Fruit fly (Drosophila melanogaster): ENCODE results near the gene CG10514.

dm6 chr3R:25235362-25235761, 44.3 kb downstream of the CG10514 start, which contains the start of gene Sil1:
- TF ChIP-seq sqz (GFP tag; optimal IDR thresholded peaks at IDR 0.05) = no peak
- 0 out of 3 replicates have a peak, but pooled peaks have one; percentile 5 for TF ChIP-seq row (GFP tag; IDR thresholded peaks at IDR 0.05)
- no peak for TF ChIP-seq CG11504 (tag; optimal IDR thresholded peaks at IDR 0.05)
- TF ChIP-seq CG30431 (GFP tag; optimal IDR thresholded peaks at IDR 0.05) = no peak
- TF ChIP-seq C15 (GFP tag; IDR thresholded peaks at IDR 0.05) = no peak
- TF ChIP-seq CG14710 (tag; optimal IDR thresholded peaks at IDR 0.05) = peak; percentile 22
- no peak for TF ChIP-seq cg (GFP tag; optimal IDR thresholded peaks at IDR 0.05)
- TF ChIP-seq CG11723 (GFP tag; optimal IDR thresholded peaks at IDR 0.05) = no peak
- no peak for TF ChIP-seq CG6791 (GFP tag; IDR thresholded peaks at IDR 0.05; ENCODE audit: partially characterized antibody)
- no peak for TF ChIP-seq sisA (GFP tag; IDR thresholded peaks at IDR 0.05)
- TF ChIP-seq CG3281 (GFP tag; optimal IDR thresholded peaks at IDR 0.05) = no peak
- no peak for TF ChIP-seq CHES-1-like (GFP tag; optimal IDR thresholded peaks at IDR 0.05)
